Worm (Caenorhabditis elegans): ENCODE measurements around the gene F53B3.5.

DNA sequence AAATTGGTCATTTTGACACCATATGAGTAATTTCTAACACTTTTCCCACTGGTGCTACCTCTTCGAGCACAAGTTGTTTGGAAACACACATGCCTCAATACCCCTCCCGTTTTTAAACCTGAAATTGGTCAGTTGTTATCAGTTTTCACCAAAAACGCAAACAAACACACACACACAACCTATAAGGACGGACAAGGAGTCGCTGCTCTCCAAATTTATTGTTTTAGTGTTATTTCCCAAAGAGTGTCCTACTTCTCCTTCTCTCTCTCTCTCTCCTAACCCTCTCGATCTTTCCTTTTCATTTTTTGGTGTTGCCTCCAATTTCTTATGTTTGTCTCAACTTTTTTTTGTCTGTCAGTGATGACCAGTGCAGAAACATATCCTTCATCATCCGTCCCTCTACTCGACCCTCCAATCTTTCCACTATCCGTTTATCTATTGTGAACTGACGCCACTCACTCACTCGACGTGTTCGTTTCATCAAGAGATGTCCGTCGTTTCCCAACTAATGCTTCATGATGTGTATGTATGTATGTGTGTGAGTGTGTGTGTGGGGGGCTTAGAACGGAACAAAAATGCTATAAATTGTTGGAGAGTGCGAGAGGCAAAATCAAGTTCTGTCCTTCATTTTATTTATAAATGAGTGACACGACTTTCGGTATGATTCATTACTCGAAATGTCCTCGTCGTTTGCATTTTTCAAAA is 24.5 kb upstream of the F53B3.5 start:
- TF ChIP-seq dao-5 (tag; optimal IDR thresholded peaks at IDR 0.05), result no peak
- TF ChIP-seq him-1 (tag; optimal IDR thresholded peaks at IDR 0.05), result no peak
